Fruit fly (Drosophila melanogaster) whole organism, embryonic: ENCODE measurements around the gene Pgant2.

Source experiments
- ATbp ChIP-seq: fragments of 200-800 bp; sonication (Bioruptor generic); optimal IDR thresholded peaks from 2 replicates; lab custom pipeline; 2017; ENCODE audit warnings: missing biosample characterization, mild to moderate bottlenecking, missing genetic modification characterization, missing genetic modification reagents
- CG10209 ChIP-seq: fragments of 200-800 bp; sonication (Bioruptor generic); optimal IDR thresholded peaks from 3 replicates; lab custom pipeline; 2017; ENCODE audit warnings: missing biosample characterization, mild to moderate bottlenecking, missing genetic modification characterization, missing genetic modification reagents
- CG10979 ChIP-seq: fragments of 200-800 bp; sonication (Bioruptor generic); optimal IDR thresholded peaks from 2 replicates; lab custom pipeline; 2018; ENCODE audit warnings: missing biosample characterization, mild to moderate bottlenecking, missing genetic modification characterization, moderate library complexity
- CG11456 ChIP-seq: fragments of 200-800 bp; sonication (Bioruptor generic); IDR thresholded peaks from 3 replicates; pipeline ENCODE4 v1.3.6; 2022; ENCODE audit warnings: missing biosample characterization, missing genetic modification characterization
- CG12769 ChIP-seq: fragments of 200-800 bp; sonication (Bioruptor generic); optimal IDR thresholded peaks from 2 replicates; lab custom pipeline; 2019; ENCODE audit warnings: missing biosample characterization, mild to moderate bottlenecking, missing genetic modification characterization, moderate library complexity
- CG15479 ChIP-seq: fragments of 200-800 bp; sonication (Bioruptor generic); optimal IDR thresholded peaks from 3 replicates; lab custom pipeline; 2019; ENCODE audit warnings: missing biosample characterization, mild to moderate bottlenecking, missing genetic modification characterization, moderate library complexity
- CG15696 ChIP-seq: fragments of 200-800 bp; sonication (Bioruptor generic); optimal IDR thresholded peaks from 2 replicates; lab custom pipeline; 2019; ENCODE audit warnings: missing biosample characterization, mild to moderate bottlenecking, missing genetic modification characterization, moderate library complexity
- CG18011 ChIP-seq: fragments of 200-800 bp; sonication (Bioruptor generic); optimal IDR thresholded peaks from 2 replicates; lab custom pipeline; 2017; ENCODE audit warnings: missing biosample characterization, missing genetic modification characterization, mild to moderate bottlenecking, moderate library complexity, missing genotype
- CG1832 ChIP-seq: fragments of 200-800 bp; sonication (Bioruptor generic); optimal IDR thresholded peaks from 2 replicates; lab custom pipeline; 2017; ENCODE audit warnings: missing biosample characterization, mild to moderate bottlenecking, missing genetic modification characterization, inconsistent platforms
- CG31388 ChIP-seq: fragments of 200-800 bp; sonication (Bioruptor generic); optimal IDR thresholded peaks from 2 replicates; lab custom pipeline; 2016; ENCODE audit warnings: missing biosample characterization, missing genetic modification characterization
- CG33213 ChIP-seq: fragments of 200-800 bp; sonication (Bioruptor generic); optimal IDR thresholded peaks from 3 replicates; lab custom pipeline; 2016; ENCODE audit warnings: missing biosample characterization, missing genetic modification characterization
- CG33557 ChIP-seq: fragments of 200-800 bp; sonication (Bioruptor generic); optimal IDR thresholded peaks from 2 replicates; lab custom pipeline; 2019; ENCODE audit warnings: missing biosample characterization, mild to moderate bottlenecking, missing genetic modification characterization, moderate library complexity
- CG4707 ChIP-seq: fragments of 200-800 bp; sonication (Bioruptor generic); optimal IDR thresholded peaks from 2 replicates; lab custom pipeline; 2018; ENCODE audit warnings: missing biosample characterization, mild to moderate bottlenecking, missing genetic modification characterization, moderate library complexity
- CG4730 ChIP-seq: fragments of 200-800 bp; sonication (Bioruptor generic); IDR thresholded peaks from 2 replicates; pipeline ENCODE4 v1.3.6; 2022; ENCODE audit warnings: missing biosample characterization, missing genetic modification characterization
- CG6272 ChIP-seq: fragments of 200-800 bp; sonication (Bioruptor generic); IDR thresholded peaks from 2 replicates; pipeline ENCODE4 v1.3.6; 2022; ENCODE audit warnings: missing biosample characterization, missing genetic modification characterization
- CG6791 ChIP-seq: fragments of 200-800 bp; sonication (Bioruptor generic); IDR thresholded peaks from 3 replicates; pipeline ENCODE4 v1.3.6; 2022; ENCODE audit warnings: missing biosample characterization, missing genetic modification characterization; ENCODE audit not compliant: partially characterized antibody
- CG8281 ChIP-seq: fragments of 200-800 bp; sonication (Bioruptor generic); optimal IDR thresholded peaks from 2 replicates; lab custom pipeline; 2018; ENCODE audit warnings: missing biosample characterization, mild to moderate bottlenecking, missing genetic modification characterization, moderate library complexity
- CTCF ChIP-seq: fragments of 200-800 bp; sonication (Bioruptor generic); optimal IDR thresholded peaks from 2 replicates; lab custom pipeline; 2017; ENCODE audit warnings: missing biosample characterization, mild to moderate bottlenecking, missing genetic modification characterization, moderate library complexity
- Dip3 ChIP-seq: fragments of 200-800 bp; sonication (Bioruptor generic); optimal IDR thresholded peaks from 3 replicates; lab custom pipeline; 2016; ENCODE audit warnings: missing biosample characterization, missing genetic modification characterization
- Ets65A ChIP-seq: fragments of 200-800 bp; sonication (Bioruptor generic); peaks from one replicate; lab custom pipeline; 2016; ENCODE audit warnings: missing biosample characterization, missing genetic modification characterization
- HmgD ChIP-seq: fragments of 200-800 bp; sonication (Bioruptor generic); optimal IDR thresholded peaks from 3 replicates; lab custom pipeline; 2016; ENCODE audit warnings: missing biosample characterization, missing genetic modification characterization
- Hmr ChIP-seq: fragments of 200-800 bp; sonication (Bioruptor generic); optimal IDR thresholded peaks from 3 replicates; lab custom pipeline; 2017; ENCODE audit warnings: mild to moderate bottlenecking, missing biosample characterization, missing genetic modification reagents, missing genetic modification characterization
- Hr3 ChIP-seq: fragments of 200-800 bp; sonication (Bioruptor generic); optimal IDR thresholded peaks from 3 replicates; lab custom pipeline; 2016; ENCODE audit warnings: missing biosample characterization, missing genetic modification characterization
- MBD-R2 ChIP-seq: fragments of 200-800 bp; sonication (Bioruptor generic); IDR thresholded peaks from 2 replicates; pipeline ENCODE4 v1.3.6; 2022; ENCODE audit warnings: missing biosample characterization, missing genetic modification characterization
- Max ChIP-seq: fragments of 200-800 bp; sonication (Bioruptor generic); optimal IDR thresholded peaks from 2 replicates; lab custom pipeline; 2016; ENCODE audit warnings: missing biosample characterization, mild to moderate bottlenecking, missing genetic modification characterization
- Opbp ChIP-seq: fragments of 200-800 bp; sonication (Bioruptor generic); IDR thresholded peaks from 3 replicates; pipeline ENCODE4 v1.3.6; 2022; ENCODE audit warnings: missing biosample characterization, missing genetic modification characterization; ENCODE audit not compliant: partially characterized antibody
- Sox102F ChIP-seq: fragments of 200-800 bp; sonication (Bioruptor generic); optimal IDR thresholded peaks from 2 replicates; lab custom pipeline; 2018; ENCODE audit warnings: missing biosample characterization, mild to moderate bottlenecking, missing genetic modification characterization, moderate library complexity
- Sry-β ChIP-seq: fragments of 200-800 bp; sonication (Bioruptor generic); optimal IDR thresholded peaks from 2 replicates; lab custom pipeline; 2018; ENCODE audit warnings: missing biosample characterization, mild to moderate bottlenecking, missing genetic modification characterization, moderate library complexity
- abd-A ChIP-seq: fragments of 200-800 bp; sonication (Bioruptor generic); optimal IDR thresholded peaks from 3 replicates; lab custom pipeline; 2019; ENCODE audit warnings: missing biosample characterization, mild to moderate bottlenecking, missing genetic modification characterization, moderate library complexity
- ato ChIP-seq: fragments of 200-800 bp; sonication (Bioruptor generic); IDR thresholded peaks from 2 replicates; pipeline ENCODE4 v1.3.6; 2022; ENCODE audit warnings: missing biosample characterization, missing genetic modification characterization; ENCODE audit not compliant: partially characterized antibody
- bowl ChIP-seq: fragments of 200-800 bp; sonication (Bioruptor generic); IDR thresholded peaks from 2 replicates; pipeline ENCODE4 v1.3.6; 2022; ENCODE audit warnings: missing biosample characterization, missing genetic modification characterization
- cato ChIP-seq: fragments of 200-800 bp; sonication (Bioruptor generic); optimal IDR thresholded peaks from 2 replicates; lab custom pipeline; 2016; ENCODE audit warnings: missing biosample characterization, missing genetic modification characterization, borderline replicate concordance
- ci ChIP-seq: fragments of 200-800 bp; sonication (Bioruptor generic); IDR thresholded peaks from 3 replicates; pipeline ENCODE4 v1.3.6; 2022; ENCODE audit warnings: missing biosample characterization, missing genetic modification characterization
- cwo ChIP-seq: fragments of 200-800 bp; sonication (Bioruptor generic); optimal IDR thresholded peaks from 3 replicates; lab custom pipeline; 2017; ENCODE audit warnings: missing biosample characterization, missing genetic modification characterization, mild to moderate bottlenecking, moderate library complexity, missing genetic modification reagents
- disco-r ChIP-seq: fragments of 200-800 bp; sonication (Bioruptor generic); optimal IDR thresholded peaks from 2 replicates; lab custom pipeline; 2016; ENCODE audit warnings: missing biosample characterization, missing genetic modification characterization
- dmrt99B ChIP-seq: fragments of 200-800 bp; sonication (Bioruptor generic); optimal IDR thresholded peaks from 2 replicates; lab custom pipeline; 2018; ENCODE audit warnings: missing biosample characterization, mild to moderate bottlenecking, missing genetic modification characterization, moderate library complexity
- ems ChIP-seq: fragments of 200-800 bp; sonication (Bioruptor generic); optimal IDR thresholded peaks from 3 replicates; lab custom pipeline; 2016; ENCODE audit warnings: missing biosample characterization, missing genetic modification characterization
- en ChIP-seq: fragments of 200-800 bp; sonication (Bioruptor generic); optimal IDR thresholded peaks from 2 replicates; lab custom pipeline; 2016; ENCODE audit warnings: missing biosample characterization, missing genetic modification characterization
- esg ChIP-seq: fragments of 200-800 bp; sonication (Bioruptor generic); conservative IDR thresholded peaks from 2 replicates; pipeline ENCODE4 v1.3.6; 2022; ENCODE audit warnings: missing biosample characterization, missing genetic modification characterization
- fu2 ChIP-seq: fragments of 200-800 bp; sonication (Bioruptor generic); optimal IDR thresholded peaks from 2 replicates; lab custom pipeline; 2016; ENCODE audit warnings: missing biosample characterization, missing genetic modification characterization
- gsb ChIP-seq: fragments of 200-800 bp; sonication (Bioruptor generic); IDR thresholded peaks from 2 replicates; pipeline ENCODE4 v1.3.6; 2022; ENCODE audit warnings: missing biosample characterization, missing genetic modification characterization
- insv ChIP-seq, 2 experiments: fragments of 200-800 bp; sonication (Bioruptor generic); optimal IDR thresholded peaks; 3 replicates each; lab custom pipeline; 2016 to 2018; ENCODE audit warnings: missing biosample characterization in 2 of 2, missing genetic modification characterization in 2 of 2
- kah ChIP-seq: fragments of 200-800 bp; sonication (Bioruptor generic); optimal IDR thresholded peaks from 2 replicates; lab custom pipeline; 2018; ENCODE audit warnings: missing biosample characterization, mild to moderate bottlenecking, missing genetic modification characterization
- lilli ChIP-seq: fragments of 200-800 bp; sonication (Bioruptor generic); optimal IDR thresholded peaks from 3 replicates; lab custom pipeline; 2016; ENCODE audit warnings: missing biosample characterization, missing genetic modification characterization
- lov ChIP-seq, 2 experiments: fragments of 200-800 bp in 1 of 2; fragments of >200 bp in 1 of 2; sonication (Bioruptor generic) in 1 of 2; IDR thresholded peaks in 1 of 2; optimal IDR thresholded peaks in 1 of 2; 2 replicates in 1 of 2; 3 replicates in 1 of 2; pipeline versions ENCODE4 v1.3.6 to Lab custom; 2017 to 2022; ENCODE audit warnings: missing biosample characterization in 1 of 2, missing genetic modification characterization in 1 of 2
- org-1 ChIP-seq: fragments of 200-800 bp; sonication (Bioruptor generic); optimal IDR thresholded peaks from 2 replicates; lab custom pipeline; 2017; ENCODE audit warnings: missing biosample characterization, missing genetic modification characterization
- pita ChIP-seq: fragments of 200-800 bp; sonication (Bioruptor generic); optimal IDR thresholded peaks from 2 replicates; lab custom pipeline; 2017; ENCODE audit warnings: missing biosample characterization, mild to moderate bottlenecking, missing genetic modification characterization
- sna ChIP-seq: fragments of 200-800 bp; sonication (Bioruptor generic); IDR thresholded peaks from 2 replicates; pipeline ENCODE4 v1.3.6; 2022; ENCODE audit warnings: missing biosample characterization, missing genetic modification characterization; ENCODE audit not compliant: partially characterized antibody
- sug ChIP-seq: fragments of 200-800 bp; optimal IDR thresholded peaks from 2 replicates; lab custom pipeline; 2019; ENCODE audit warnings: missing biosample characterization, mild to moderate bottlenecking, missing genetic modification characterization, moderate library complexity
- tio ChIP-seq: fragments of 200-800 bp; sonication (Bioruptor generic); optimal IDR thresholded peaks from 2 replicates; lab custom pipeline; 2017; ENCODE audit warnings: missing biosample characterization, missing genetic modification characterization, inconsistent platforms
- yki ChIP-seq: fragments of >200 bp; optimal IDR thresholded peaks from 3 replicates; lab custom pipeline; 2018

Pgant2 gene

dm6 chr2L:3444789-3445188, 18.3 kb upstream of the Pgant2 start (continued):
- TF ChIP-seq CG4707 = no peak
- peak; percentile 60; the same call in 1 of the 3 replicates for TF ChIP-seq CG11456 (GFP tag; lab: Robert Waterston, UW)
- no peak for TF ChIP-seq CG6272
- no peak for TF ChIP-seq en (GFP tag; lab: Kevin White, UChicago)
- TF ChIP-seq ems (GFP tag; lab: Kevin White, UChicago) = no peak
- TF ChIP-seq esg (GFP tag; lab: Robert Waterston, UW) = peak; percentile 60
- peak; percentile 16 for TF ChIP-seq org-1 (GFP tag; lab: Kevin White, UChicago)
- no peak for TF ChIP-seq pita (GFP tag; lab: Kevin White, UChicago)
- TF ChIP-seq HmgD = no peak
- peak; percentile 95 for TF ChIP-seq Ets65A
- TF ChIP-seq yki = no peak
- TF ChIP-seq disco-r (GFP tag; lab: Kevin White, UChicago) = no peak
- TF ChIP-seq CG8281 = no peak
- no peak for TF ChIP-seq Sry-β
- TF ChIP-seq CG10979 (tag; lab: Kevin White, UChicago) = peak; percentile 35
- TF ChIP-seq Opbp (GFP tag; lab: Robert Waterston, UW) = no peak
- TF ChIP-seq insv (GFP tag; optimal IDR thresholded peaks at IDR 0.05; lab: Kevin White, UChicago) = no peak
- TF ChIP-seq CG15479 (GFP tag; lab: Kevin White, UChicago) = no peak
- no peak for TF ChIP-seq dmrt99B (tag; lab: Kevin White, UChicago)
- TF ChIP-seq gsb (GFP tag; lab: Robert Waterston, UW) = no peak
- TF ChIP-seq CG12769 (tag; lab: Kevin White, UChicago) = peak; percentile 55
- no peak for TF ChIP-seq abd-A (tag; lab: Kevin White, UChicago)
- TF ChIP-seq CG10209 (GFP tag; lab: Kevin White, UChicago) = peak; percentile 51
- no peak for TF ChIP-seq bowl (GFP tag; lab: Robert Waterston, UW)
- peak; percentile 63 for TF ChIP-seq ci (GFP tag; lab: Robert Waterston, UW)
- TF ChIP-seq tio (GFP tag; lab: Kevin White, UChicago) = no peak
- TF ChIP-seq Dip3 (GFP tag; lab: Kevin White, UChicago) = no peak
- TF ChIP-seq cato (GFP tag; lab: Kevin White, UChicago) = no peak
- peak; percentile 17 for TF ChIP-seq fu2 (GFP tag; lab: Kevin White, UChicago)
- no peak for TF ChIP-seq lov (optimal IDR thresholded peaks at IDR 0.05; lab: Kevin White, UChicago)
- peak; percentile 69; the same call in 1 of the 3 replicates for TF ChIP-seq lov (GFP tag; IDR thresholded peaks at IDR 0.05; lab: Robert Waterston, UW)
- TF ChIP-seq CG33213 = peak; percentile 15
- TF ChIP-seq Hr3 (GFP tag; lab: Kevin White, UChicago) = peak; percentile 32
- TF ChIP-seq CG15696 (tag; lab: Kevin White, UChicago) = no peak
- no peak for TF ChIP-seq CG33557 (GFP tag; lab: Kevin White, UChicago)
- TF ChIP-seq MBD-R2 (GFP tag; lab: Robert Waterston, UW) = no peak
- no peak for TF ChIP-seq CG4730 (GFP tag; lab: Robert Waterston, UW)
- no peak for TF ChIP-seq CG6791
- no peak for TF ChIP-seq sug
- no peak for TF ChIP-seq Sox102F (GFP tag; lab: Kevin White, UChicago)
- TF ChIP-seq CG18011 = no peak
- TF ChIP-seq CG31388 (GFP tag; lab: Kevin White, UChicago) = no peak
- TF ChIP-seq sna (GFP tag; lab: Robert Waterston, UW) = no peak
- TF ChIP-seq Hmr = no peak
- TF ChIP-seq ATbp (GFP tag; lab: Kevin White, UChicago) = no peak
- TF ChIP-seq kah (GFP tag; lab: Kevin White, UChicago) = no peak
- no peak for TF ChIP-seq Max
- TF ChIP-seq CG1832 (GFP tag; lab: Kevin White, UChicago) = no peak
- TF ChIP-seq lilli = peak; percentile 21
- no peak for TF ChIP-seq CTCF (GFP tag; lab: Kevin White, UChicago)
- no peak for TF ChIP-seq cwo (GFP tag; lab: Kevin White, UChicago)
- TF ChIP-seq ato (GFP tag; lab: Robert Waterston, UW) = no peak
